Worm (Caenorhabditis elegans) whole organism, L4 larva: ENCODE results near the gene C27A2.8.

Experiments used
- F44E2.7 ChIP-seq: fragments of 200-800 bp; sonication (Bioruptor generic); IDR thresholded peaks from 2 replicates; pipeline ENCODE4 v2.1.2; 2022; ENCODE audit warnings: missing genetic modification characterization, missing compliant biosample characterization
- F49E8.2 ChIP-seq: sonication (generic microtip); optimal IDR thresholded peaks from 2 replicates; lab custom pipeline; 2016; ENCODE audit warnings: missing compliant biosample characterization, mild to moderate bottlenecking, missing genetic modification characterization, borderline replicate concordance
- R02D3.7 ChIP-seq: fragments of 150-350 bp; sonication (generic microtip); optimal IDR thresholded peaks from 3 replicates; lab custom pipeline; 2014; ENCODE audit warnings: missing biosample characterization, missing genetic modification characterization
- T26A8.4 ChIP-seq: fragments of 200-800 bp; sonication (Bioruptor generic); IDR thresholded peaks from 2 replicates; pipeline ENCODE4 v1.3.6; 2022; ENCODE audit warnings: missing genetic modification characterization, missing compliant biosample characterization
- Y105C5A.15 ChIP-seq: fragments of 200-800 bp; sonication (Bioruptor generic); IDR thresholded peaks from 2 replicates; pipeline ENCODE4 v1.3.6; 2022; ENCODE audit warnings: missing genetic modification characterization, missing compliant biosample characterization
- ZK337.2 ChIP-seq: fragments of 200-800 bp; sonication (Bioruptor generic); IDR thresholded peaks from 2 replicates; pipeline ENCODE4 v1.3.6; 2022; ENCODE audit warnings: missing genetic modification reagents, missing genetic modification characterization, missing compliant biosample characterization
- ZK546.5 ChIP-seq, 2 experiments: sonication (generic microtip); optimal IDR thresholded peaks; 2 replicates each; lab custom pipeline; 2017; ENCODE audit warnings: missing biosample characterization in 2 of 2, missing genetic modification characterization in 2 of 2
- ceh-28 ChIP-seq: fragments of 150-350 bp; optimal IDR thresholded peaks from 2 replicates; lab custom pipeline; 2014; ENCODE audit warnings: missing biosample characterization, missing genetic modification reagents, missing genetic modification characterization
- ceh-32 ChIP-seq: sonication (generic microtip); optimal IDR thresholded peaks from 2 replicates; lab custom pipeline; 2016; ENCODE audit warnings: mild to moderate bottlenecking, missing genetic modification characterization, missing compliant biosample characterization; ENCODE audit not compliant: poor library complexity
- ceh-44 ChIP-seq: fragments of 200-800 bp; sonication (Bioruptor generic); IDR thresholded peaks from 2 replicates; pipeline ENCODE4 v1.3.6; 2022; ENCODE audit warnings: missing genetic modification reagents, missing genetic modification characterization, missing compliant biosample characterization
- ceh-82 ChIP-seq: sonication (generic microtip); optimal IDR thresholded peaks from 2 replicates; lab custom pipeline; 2017; ENCODE audit warnings: missing biosample characterization, missing genetic modification characterization
- ces-1 ChIP-seq: fragments of 150-350 bp; sonication (generic microtip); optimal IDR thresholded peaks from 4 replicates; lab custom pipeline; 2014; ENCODE audit warnings: missing biosample characterization, missing genetic modification reagents, missing genetic modification characterization
- ctbp-1 ChIP-seq: fragments of 200-800 bp; sonication (Bioruptor generic); IDR thresholded peaks from 2 replicates; pipeline ENCODE4 v1.3.6; 2022; ENCODE audit warnings: missing genetic modification reagents, missing genetic modification characterization, missing compliant biosample characterization
- daf-19 ChIP-seq: fragments of 200-800 bp; sonication (Bioruptor generic); conservative IDR thresholded peaks from 2 replicates; pipeline ENCODE4 v1.3.6; 2022; ENCODE audit warnings: missing genetic modification characterization, missing compliant biosample characterization
- daf-8 ChIP-seq: fragments of 200-800 bp; sonication (Bioruptor generic); IDR thresholded peaks from 2 replicates; pipeline ENCODE4 v1.3.6; 2022; ENCODE audit warnings: missing genetic modification characterization, missing compliant biosample characterization
- dmd-6 ChIP-seq: fragments of 200-800 bp; sonication (Bioruptor generic); IDR thresholded peaks from 2 replicates; pipeline ENCODE4 v1.3.6; 2022; ENCODE audit warnings: missing genetic modification reagents, missing genetic modification characterization, missing compliant biosample characterization
- dmd-9 ChIP-seq: fragments of 200-800 bp; sonication (Bioruptor generic); IDR thresholded peaks from 2 replicates; pipeline ENCODE4 v1.3.6; 2022; ENCODE audit warnings: missing genetic modification reagents, missing genetic modification characterization, missing compliant biosample characterization
- dpl-1 ChIP-seq: fragments of 150-350 bp; optimal IDR thresholded peaks from 2 replicates; lab custom pipeline; 2014; ENCODE audit warnings: missing biosample characterization, missing genetic modification reagents, missing genetic modification characterization
- dve-1 ChIP-seq: sonication (generic microtip); optimal IDR thresholded peaks from 2 replicates; lab custom pipeline; 2017; ENCODE audit warnings: antibody characterized with exemption, mild to moderate bottlenecking, missing genetic modification characterization, missing compliant biosample characterization; ENCODE audit not compliant: insufficient read depth
- fos-1 ChIP-seq: fragments of 150-350 bp; optimal IDR thresholded peaks from 2 replicates; lab custom pipeline; 2014; ENCODE audit warnings: missing biosample characterization, missing genetic modification characterization
- gei-8 ChIP-seq: fragments of 200-800 bp; sonication (Bioruptor generic); optimal IDR thresholded peaks from 2 replicates; lab custom pipeline; 2018; ENCODE audit warnings: mild to moderate bottlenecking, missing genetic modification characterization, missing compliant biosample characterization
- hlh-11 ChIP-seq: fragments of 200-800 bp; sonication (Bioruptor generic); optimal IDR thresholded peaks from 2 replicates; lab custom pipeline; 2018; ENCODE audit warnings: mild to moderate bottlenecking, missing genetic modification characterization, missing compliant biosample characterization
- hlh-30 ChIP-seq: sonication (generic microtip); optimal IDR thresholded peaks from 2 replicates; lab custom pipeline; 2017; ENCODE audit warnings: antibody characterized with exemption, mild to moderate bottlenecking, missing genetic modification characterization, missing compliant biosample characterization; ENCODE audit not compliant: insufficient read depth
- hmg-1.1 ChIP-seq: fragments of 200-800 bp; sonication (Bioruptor generic); IDR thresholded peaks from 2 replicates; pipeline ENCODE4 v1.3.6; 2022; ENCODE audit warnings: missing genetic modification reagents, missing genetic modification characterization, missing compliant biosample characterization
- lin-1 ChIP-seq: fragments of 200-800 bp; sonication (Bioruptor generic); IDR thresholded peaks from 2 replicates; pipeline ENCODE4 v1.3.6; 2022; ENCODE audit warnings: missing genetic modification reagents, missing genetic modification characterization, missing compliant biosample characterization
- lin-13 ChIP-seq: fragments of 150-350 bp; optimal IDR thresholded peaks from 2 replicates; lab custom pipeline; 2014; ENCODE audit warnings: missing biosample characterization, missing genetic modification reagents, missing genetic modification characterization
- lin-15B ChIP-seq: fragments of 150-350 bp; sonication (generic microtip); optimal IDR thresholded peaks from 3 replicates; lab custom pipeline; 2014; ENCODE audit warnings: missing biosample characterization, missing genetic modification characterization
- lin-39 ChIP-seq: fragments of 150-350 bp; optimal IDR thresholded peaks from 2 replicates; lab custom pipeline; 2014; ENCODE audit warnings: missing biosample characterization, missing genetic modification reagents, missing genetic modification characterization
- lsy-2 ChIP-seq, 2 experiments: fragments of 150-350 bp in 1 of 2; sonication (generic microtip) in 1 of 2; optimal IDR thresholded peaks; 2 replicates each; lab custom pipeline; 2014 to 2017; ENCODE audit warnings: missing biosample characterization in 2 of 2, missing genetic modification characterization in 2 of 2
- madf-5 ChIP-seq, 2 experiments: fragments of 200-800 bp; sonication (Bioruptor generic); IDR thresholded peaks; 2 replicates each; pipeline ENCODE4 v1.3.6; 2022; ENCODE audit warnings: missing compliant biosample characterization in 2 of 2, missing genetic modification characterization in 2 of 2
- madf-9 ChIP-seq: fragments of 200-800 bp; sonication (Bioruptor generic); conservative IDR thresholded peaks from 2 replicates; pipeline ENCODE4 v1.3.6; 2022; ENCODE audit warnings: missing genetic modification reagents, missing genetic modification characterization, missing compliant biosample characterization
- mep-1 ChIP-seq: fragments of 150-350 bp; sonication (generic microtip); optimal IDR thresholded peaks from 3 replicates; lab custom pipeline; 2014; ENCODE audit warnings: missing biosample characterization, missing genetic modification characterization
- mes-2 ChIP-seq: sonication (generic microtip); optimal IDR thresholded peaks from 2 replicates; lab custom pipeline; 2016; ENCODE audit warnings: missing genotype, mild to moderate bottlenecking, missing genetic modification characterization, missing compliant biosample characterization; ENCODE audit not compliant: poor library complexity, severe bottlenecking
- mxl-2 ChIP-seq: fragments of 200-800 bp; sonication (Bioruptor generic); conservative IDR thresholded peaks from 2 replicates; pipeline ENCODE4 v1.3.6; 2022; ENCODE audit warnings: missing genetic modification reagents, missing genetic modification characterization, missing compliant biosample characterization
- mxl-3 ChIP-seq: fragments of 200-800 bp; sonication (Bioruptor generic); optimal IDR thresholded peaks from 2 replicates; lab custom pipeline; 2018; ENCODE audit warnings: mild to moderate bottlenecking, missing genetic modification characterization, missing compliant biosample characterization
- nhr-10 ChIP-seq: fragments of 150-350 bp; optimal IDR thresholded peaks from 2 replicates; lab custom pipeline; 2014; ENCODE audit warnings: missing biosample characterization, missing genetic modification characterization
- nhr-102 ChIP-seq: sonication (generic microtip); optimal IDR thresholded peaks from 2 replicates; lab custom pipeline; 2016; ENCODE audit warnings: mild to moderate bottlenecking, missing genetic modification characterization, moderate library complexity, missing compliant biosample characterization
- nhr-25 ChIP-seq: sonication (generic microtip); optimal IDR thresholded peaks from 2 replicates; lab custom pipeline; 2017; ENCODE audit warnings: missing genetic modification characterization, mild to moderate bottlenecking, missing compliant biosample characterization, antibody characterized with exemption, moderate library complexity, borderline replicate concordance; ENCODE audit not compliant: insufficient read depth
- nhr-41 ChIP-seq: fragments of 200-800 bp; sonication (Bioruptor generic); IDR thresholded peaks from 2 replicates; pipeline ENCODE4 v1.3.6; 2022; ENCODE audit warnings: missing genetic modification reagents, missing genetic modification characterization, missing compliant biosample characterization
- nhr-42 ChIP-seq: fragments of 200-800 bp; sonication (Bioruptor generic); IDR thresholded peaks from 2 replicates; pipeline ENCODE4 v1.3.6; 2022; ENCODE audit warnings: missing genetic modification characterization, missing compliant biosample characterization
- nhr-77 ChIP-seq: fragments of 150-350 bp; optimal IDR thresholded peaks from 2 replicates; lab custom pipeline; 2014; ENCODE audit warnings: missing biosample characterization, missing genetic modification characterization
- php-3 ChIP-seq: fragments of 200-800 bp; sonication (Bioruptor generic); IDR thresholded peaks from 2 replicates; pipeline ENCODE4 v1.3.6; 2022; ENCODE audit warnings: missing genetic modification reagents, missing genetic modification characterization, missing compliant biosample characterization
- pqm-1 ChIP-seq: sonication (generic microtip); optimal IDR thresholded peaks from 2 replicates; lab custom pipeline; 2017; ENCODE audit warnings: missing biosample characterization, missing genetic modification characterization
- snpc-4 ChIP-seq: fragments of 150-350 bp; optimal IDR thresholded peaks from 2 replicates; lab custom pipeline; 2014; ENCODE audit warnings: missing biosample characterization, missing genetic modification characterization
- spr-3 ChIP-seq: fragments of 200-800 bp; sonication (Bioruptor generic); optimal IDR thresholded peaks from 2 replicates; lab custom pipeline; 2018; ENCODE audit warnings: mild to moderate bottlenecking, missing genetic modification characterization, missing compliant biosample characterization
- tag-97 ChIP-seq: fragments of 200-800 bp; sonication (Bioruptor generic); IDR thresholded peaks from 2 replicates; pipeline ENCODE4 v1.3.6; 2022; ENCODE audit warnings: missing genetic modification characterization, missing compliant biosample characterization
- tra-1 ChIP-seq: fragments of 200-800 bp; sonication (Bioruptor generic); IDR thresholded peaks from 2 replicates; pipeline ENCODE4 v1.3.6; 2022; ENCODE audit warnings: missing genetic modification reagents, missing genetic modification characterization, missing compliant biosample characterization
- unc-130 ChIP-seq: sonication (generic microtip); optimal IDR thresholded peaks from 2 replicates; lab custom pipeline; 2016; ENCODE audit warnings: missing genetic modification reagents, missing genetic modification characterization, missing compliant biosample characterization
- unc-62 ChIP-seq, 3 experiments: fragments of 150-350 bp in 1 of 3; sonication (generic microtip); optimal IDR thresholded peaks in 2 of 3; peaks in 1 of 3; 1 replicate in 1 of 3; 2 replicates in 2 of 3; lab custom pipeline; 2014 to 2017; ENCODE audit warnings: missing biosample characterization in 3 of 3, missing genetic modification characterization in 3 of 3, missing genetic modification reagents in 3 of 3, missing genotype in 1 of 3
- zag-1 ChIP-seq: fragments of 150-350 bp; optimal IDR thresholded peaks from 2 replicates; lab custom pipeline; 2014; ENCODE audit warnings: missing biosample characterization, missing genetic modification characterization
- zip-11 ChIP-seq: fragments of 200-800 bp; sonication (Bioruptor generic); IDR thresholded peaks from 2 replicates; pipeline ENCODE4 v1.3.6; 2022; ENCODE audit warnings: missing genetic modification characterization, missing compliant biosample characterization

Gene C27A2.8

ce11 chrII:5047279-5047678, 20.6 kb downstream of the C27A2.8 start (continued):
- TF ChIP-seq mxl-2 (GFP tag; lab: Robert Waterston, UW) (no peak), F44E2.7 (GFP tag; lab: Robert Waterston, UW) (no peak), madf-9 (GFP tag; lab: Robert Waterston, UW) (no peak), daf-8 (GFP tag; lab: Robert Waterston, UW) (no peak), snpc-4 (tag; lab: Kevin White, UChicago) (no peak), ceh-82 (tag; lab: Kevin White, UChicago) (no peak), mxl-3 (GFP tag; lab: Kevin White, UChicago) (peak; percentile 90), zip-11 (GFP tag; lab: Robert Waterston, UW) (no peak), tag-97 (GFP tag; lab: Robert Waterston, UW) (no peak), ctbp-1 (GFP tag; lab: Robert Waterston, UW) (no peak), mep-1 (tag; lab: Kevin White, UChicago) (no peak), pqm-1 (tag; lab: Kevin White, UChicago) (no peak), dmd-9 (GFP tag; lab: Robert Waterston, UW) (no peak), lin-15B (tag; lab: Kevin White, UChicago) (no peak), lin-13 (GFP tag; lab: Kevin White, UChicago) (no peak), lsy-2 (tag; optimal IDR thresholded peaks at IDR 0.05; lab: Kevin White, UChicago) (peak in 1 of 2 experiments; percentile 40), lin-1 (no peak), nhr-77 (tag; lab: Kevin White, UChicago) (no peak), nhr-102 (tag; lab: Kevin White, UChicago) (no peak), nhr-41 (GFP tag; lab: Robert Waterston, UW) (no peak), hlh-11 (tag; lab: Kevin White, UChicago) (peak; percentile 64), ceh-28 (tag; lab: Kevin White, UChicago) (no peak), php-3 (GFP tag; lab: Robert Waterston, UW) (no peak), dmd-6 (GFP tag; lab: Robert Waterston, UW) (peak; percentile 14; the same call in 1 of the 2 replicates), daf-19 (GFP tag; lab: Robert Waterston, UW) (no peak), T26A8.4 (GFP tag; lab: Robert Waterston, UW) (no peak), gei-8 (GFP tag; lab: Kevin White, UChicago) (no peak), nhr-10 (tag; lab: Kevin White, UChicago) (no peak), ZK337.2 (GFP tag; lab: Robert Waterston, UW) (no peak), fos-1 (tag; lab: Kevin White, UChicago) (no peak), nhr-42 (GFP tag; lab: Robert Waterston, UW) (no peak), ceh-32 (tag; lab: Kevin White, UChicago) (no peak), unc-62 (GFP tag; optimal IDR thresholded peaks at IDR 0.05 in 1 of 2; lab: Kevin White, UChicago) (no peak), unc-62 (tag; optimal IDR thresholded peaks at IDR 0.05; lab: Kevin White, UChicago) (no peak), tra-1 (GFP tag; lab: Robert Waterston, UW) (no peak), mes-2 (tag; lab: Kevin White, UChicago) (peak; percentile 4), R02D3.7 (no peak), madf-5 (GFP tag; IDR thresholded peaks at IDR 0.05; lab: Robert Waterston, UW) (no peak), zag-1 (no peak), dpl-1 (GFP tag; lab: Kevin White, UChicago) (no peak), hlh-30 (tag; lab: Kevin White, UChicago) (peak; percentile 65), hmg-1.1 (GFP tag; lab: Robert Waterston, UW) (no peak), ZK546.5 (tag; optimal IDR thresholded peaks at IDR 0.05; lab: Kevin White, UChicago) (no peak), Y105C5A.15 (GFP tag; lab: Robert Waterston, UW) (no peak), dve-1 (tag; lab: Kevin White, UChicago) (peak; percentile 2), ces-1 (no peak), lin-39 (tag; lab: Kevin White, UChicago) (no peak), spr-3 (GFP tag; lab: Kevin White, UChicago) (no peak), nhr-25 (tag; lab: Kevin White, UChicago) (peak; percentile 33), ceh-44 (GFP tag; lab: Robert Waterston, UW) (no peak), unc-130 (no peak), F49E8.2 (tag; lab: Kevin White, UChicago) (no peak)
